Worm (Caenorhabditis elegans) whole organism, young adult: Measurements from ENCODE around the gene T19C4.1.

Experiments used
- B0336.3 ChIP-seq: fragments of 200-800 bp; sonication (Bioruptor generic); IDR thresholded peaks from 2 replicates; pipeline ENCODE4 v1.3.6; 2022; ENCODE audit warnings: missing genetic modification characterization, missing compliant biosample characterization
- F49E8.2 ChIP-seq: sonication (generic microtip); optimal IDR thresholded peaks from 3 replicates; lab custom pipeline; 2017; ENCODE audit warnings: missing genetic modification characterization, mild to moderate bottlenecking, missing compliant biosample characterization, antibody characterized with exemption, moderate library complexity; ENCODE audit not compliant: insufficient read depth
- F57A8.1 ChIP-seq: fragments of 200-800 bp; sonication (Bioruptor generic); optimal IDR thresholded peaks from 2 replicates; lab custom pipeline; 2018; ENCODE audit warnings: mild to moderate bottlenecking, missing genetic modification characterization, moderate library complexity, missing compliant biosample characterization
- Y95B8A.8 ChIP-seq: fragments of 200-800 bp; sonication (Bioruptor generic); IDR thresholded peaks from 2 replicates; pipeline ENCODE4 v1.3.6; 2022; ENCODE audit warnings: missing genetic modification reagents, missing genetic modification characterization, missing compliant biosample characterization
- ama-1 ChIP-seq, 3 experiments: fragments of 150-350 bp in 1 of 3; sonication (generic microtip) in 2 of 3; optimal IDR thresholded peaks; 2 replicates each; lab custom pipeline; 2014 to 2018; ENCODE audit warnings: missing biosample characterization in 2 of 3, missing genetic modification characterization in 2 of 3, missing genetic modification reagents in 2 of 3
- attf-5 ChIP-seq: fragments of 200-800 bp; sonication (Bioruptor generic); optimal IDR thresholded peaks from 2 replicates; lab custom pipeline; 2018; ENCODE audit warnings: mild to moderate bottlenecking, missing genetic modification characterization, missing compliant biosample characterization
- lin-35 ChIP-seq, 3 experiments: fragments of 150-350 bp in 2 of 3; sonication (generic microtip) in 1 of 3; optimal IDR thresholded peaks; 2 replicates each; lab custom pipeline; 2014 to 2018; ENCODE audit warnings: missing biosample characterization in 3 of 3, missing genetic modification characterization in 3 of 3, missing genetic modification reagents in 3 of 3
- snpc-4 ChIP-seq, 5 experiments: fragments of 150-350 bp in 1 of 5; sonication (generic microtip) in 4 of 5; optimal IDR thresholded peaks; 2 replicates each; lab custom pipeline; 2014 to 2018; ENCODE audit warnings: missing genetic modification characterization in 5 of 5, missing biosample characterization in 3 of 5, antibody characterized with exemption in 2 of 5, mild to moderate bottlenecking in 2 of 5, missing compliant biosample characterization in 2 of 5, missing genotype in 2 of 5, moderate library complexity in 2 of 5, missing genetic modification reagents in 1 of 5
- sptf-2 ChIP-seq: fragments of 200-800 bp; sonication (Bioruptor generic); optimal IDR thresholded peaks from 2 replicates; lab custom pipeline; 2018; ENCODE audit warnings: mild to moderate bottlenecking, missing genetic modification characterization, missing compliant biosample characterization
- unc-130 ChIP-seq: sonication (generic microtip); optimal IDR thresholded peaks from 2 replicates; lab custom pipeline; 2016; ENCODE audit warnings: missing genetic modification reagents, missing genetic modification characterization, missing compliant biosample characterization
- unc-62 ChIP-seq: fragments of 150-350 bp; optimal IDR thresholded peaks from 2 replicates; lab custom pipeline; 2014; ENCODE audit warnings: missing biosample characterization, missing genetic modification reagents, missing genetic modification characterization
- zfh-2 ChIP-seq: fragments of 200-800 bp; sonication (Bioruptor generic); conservative IDR thresholded peaks from 2 replicates; pipeline ENCODE4 v1.3.6; 2022; ENCODE audit warnings: missing genetic modification reagents, missing genetic modification characterization, missing compliant biosample characterization
- ztf-18 ChIP-seq: sonication (generic microtip); optimal IDR thresholded peaks from 2 replicates; lab custom pipeline; 2016; ENCODE audit warnings: missing genotype, mild to moderate bottlenecking, missing genetic modification characterization, missing compliant biosample characterization

- no peak for TF ChIP-seq unc-130 (GFP tag; lab: Kevin White, UChicago)
- peak; percentile 67 for TF ChIP-seq ama-1 (optimal IDR thresholded peaks at IDR 0.05; lab: Kevin White, UChicago)
- no peak for TF ChIP-seq ama-1 (GFP tag; optimal IDR thresholded peaks at IDR 0.05; lab: Kevin White, UChicago)
- TF ChIP-seq snpc-4 (GFP tag; optimal IDR thresholded peaks at IDR 0.05; lab: Kevin White, UChicago): no peak
- no peak for TF ChIP-seq snpc-4 (tag; optimal IDR thresholded peaks at IDR 0.05; lab: Kevin White, UChicago)
- no peak for TF ChIP-seq F49E8.2 (tag; lab: Kevin White, UChicago)
- TF ChIP-seq Y95B8A.8: no peak
- TF ChIP-seq F57A8.1 (GFP tag; lab: Kevin White, UChicago): no peak
- no peak for TF ChIP-seq ztf-18 (tag; lab: Kevin White, UChicago)
- no peak for TF ChIP-seq B0336.3
- TF ChIP-seq lin-35 (GFP tag; optimal IDR thresholded peaks at IDR 0.05; lab: Kevin White, UChicago): no peak
- no peak for TF ChIP-seq zfh-2 (GFP tag; lab: Robert Waterston, UW)
- no peak for TF ChIP-seq unc-62 (GFP tag; lab: Kevin White, UChicago)
- no peak for TF ChIP-seq attf-5
- TF ChIP-seq sptf-2 (GFP tag; lab: Kevin White, UChicago): no peak
These were observed 1.7 kb upstream of the T19C4.1 start for ce11 chrV:11147780-11148144.
